Fruit fly (Drosophila melanogaster): ENCODE data around the gene CG11594.

- TF ChIP-seq MTF-1 (GFP tag; optimal IDR thresholded peaks at IDR 0.05; ENCODE audit: borderline replicate concordance) (no peak), fd102C (GFP tag; optimal IDR thresholded peaks at IDR 0.05) (no peak), chn (GFP tag; optimal IDR thresholded peaks at IDR 0.05) (no peak), bbx (GFP tag; IDR thresholded peaks at IDR 0.05; ENCODE audit: partially characterized antibody) (no peak), HLH54F (GFP tag; optimal IDR thresholded peaks at IDR 0.05) (no peak), CG30431 (GFP tag; optimal IDR thresholded peaks at IDR 0.05) (no peak), fd96Cb (tag; optimal IDR thresholded peaks at IDR 0.05) (no peak)
Measured at dm6 chr3L:4035499-4035898, 9.7 kb upstream of the CG11594 start, which contains the start of gene Gr64f.

Measured in whole organism, embryonic.